Worm (Caenorhabditis elegans): ENCODE measurements around the gene F56C4.2.

- TF ChIP-seq ama-1 (optimal IDR thresholded peaks at IDR 0.05), result no peak
- TF ChIP-seq ama-1 (GFP tag; optimal IDR thresholded peaks at IDR 0.05), result no peak
- no peak for TF ChIP-seq attf-5 (GFP tag; optimal IDR thresholded peaks at IDR 0.05)
- TF ChIP-seq somi-1 (GFP tag; optimal IDR thresholded peaks at IDR 0.05), result no peak
- no peak for TF ChIP-seq pha-4 (tag; optimal IDR thresholded peaks at IDR 0.05)
- no peak for TF ChIP-seq aptf-2 (GFP tag; conservative IDR thresholded peaks at IDR 0.05)
- TF ChIP-seq madf-8 (GFP tag; conservative IDR thresholded peaks at IDR 0.05), result no peak
- TF ChIP-seq lin-26 (GFP tag; IDR thresholded peaks at IDR 0.05), result no peak
Measured at ce11 chrIV:10596505-10596904, 42.6 kb upstream of the F56C4.2 start, which contains the start of gene C43F9.11.

Data from whole organism, young adult.